Worm (Caenorhabditis elegans): ENCODE results near the gene oac-22.
"Not testable (repeated sequence)": the region's sequence is repeated elsewhere in the genome, so short reads cannot be mapped to it uniquely, and the experiment has no call there.

Gene oac-22

ce11 chrIV:3907506-3908188 lies 22.2 kb downstream of the oac-22 start, which contains the start of the genes F56D6.22 and F56D6.12:
F56D6.22 (minus strand) TSS chrIV:3907606.
F56D6.12 (plus strand) TSS chrIV:3908138.
- no peak for TF ChIP-seq alr-1 (tag; optimal IDR thresholded peaks at IDR 0.05)
- TF ChIP-seq ztf-1 (GFP tag; conservative IDR thresholded peaks at IDR 0.05): no peak

DNA sequence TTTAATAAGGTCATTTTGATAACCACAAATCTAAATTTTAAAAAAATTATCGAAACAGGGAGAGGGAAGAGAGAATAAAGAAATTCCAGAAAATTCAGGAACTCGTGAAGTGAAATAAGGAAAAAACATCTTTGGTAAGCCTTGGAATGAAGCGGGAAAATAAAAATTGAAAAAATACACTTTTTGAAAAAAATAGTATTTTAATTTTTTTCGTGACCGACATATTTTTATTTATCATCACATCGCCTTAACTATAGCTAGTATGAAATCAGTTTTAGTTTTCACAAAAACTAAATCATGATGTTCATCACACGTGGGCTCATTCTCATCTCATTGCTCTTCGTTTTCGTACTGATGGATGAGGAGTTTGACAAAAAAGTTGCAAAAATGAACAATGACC lies 23.6 kb downstream of the oac-22 start, which contains the start of gene F56D6.13:
Gene F56D6.13, plus strand, starts transcription at position 301 of the 400 bp plus-strand sequence.
- no peak for TF ChIP-seq skn-1 (tag; optimal IDR thresholded peaks at IDR 0.05)
- TF ChIP-seq mdl-1 (tag; optimal IDR thresholded peaks at IDR 0.05): no peak
- TF ChIP-seq ama-1 (optimal IDR thresholded peaks at IDR 0.05): no peak

ce11 chrIV:3911848-3912247 lies 26.4 kb downstream of the oac-22 start, which contains the start of gene F56D6.18:
F56D6.18 (minus strand) TSS chrIV:3911948.
- TF ChIP-seq nhr-10 (tag; optimal IDR thresholded peaks at IDR 0.05); lin-11 (tag; optimal IDR thresholded peaks at IDR 0.05); unc-55 (GFP tag; optimal IDR thresholded peaks at IDR 0.05): not testable (repeated sequence)

ce11 chrIV:3912598-3912997 lies 27.1 kb downstream of the oac-22 start, which contains the start of gene F56D6.20:
F56D6.20 (plus strand) TSS chrIV:3912898.
- TF ChIP-seq dmd-4 (tag; optimal IDR thresholded peaks at IDR 0.05): no peak
- no peak for TF ChIP-seq ZK546.5 (tag; optimal IDR thresholded peaks at IDR 0.05)
- no peak for TF ChIP-seq sma-9 (GFP tag; optimal IDR thresholded peaks at IDR 0.05)
- no peak for TF ChIP-seq sma-9 (tag; optimal IDR thresholded peaks at IDR 0.05)
- no peak for TF ChIP-seq fos-1 (tag; optimal IDR thresholded peaks at IDR 0.05)
- no peak for TF ChIP-seq lsy-2 (tag; optimal IDR thresholded peaks at IDR 0.05)
- TF ChIP-seq alr-1 (tag; optimal IDR thresholded peaks at IDR 0.05): no peak
- TF ChIP-seq nhr-21 (tag; optimal IDR thresholded peaks at IDR 0.05): no peak
- TF ChIP-seq F13H6.1 (tag; optimal IDR thresholded peaks at IDR 0.05): no peak
- no peak for TF ChIP-seq ama-1 (optimal IDR thresholded peaks at IDR 0.05)
- TF ChIP-seq peb-1 (tag; optimal IDR thresholded peaks at IDR 0.05): no peak
- TF ChIP-seq nhr-237 (tag; optimal IDR thresholded peaks at IDR 0.05): no peak
- no peak for TF ChIP-seq nhr-12 (tag; optimal IDR thresholded peaks at IDR 0.05)
- no peak for TF ChIP-seq egl-27 (tag; optimal IDR thresholded peaks at IDR 0.05)
- no peak for TF ChIP-seq nhr-10 (tag; optimal IDR thresholded peaks at IDR 0.05)
- TF ChIP-seq mab-5 (tag; optimal IDR thresholded peaks at IDR 0.05): no peak
- TF ChIP-seq blmp-1 (tag; optimal IDR thresholded peaks at IDR 0.05; ENCODE audit: insufficient read depth): no peak

- TF ChIP-seq ceh-82 (tag; optimal IDR thresholded peaks at IDR 0.05) (no peak), skn-1 (tag; optimal IDR thresholded peaks at IDR 0.05) (no peak), sma-9 (GFP tag; optimal IDR thresholded peaks at IDR 0.05) (no peak), sma-9 (tag; optimal IDR thresholded peaks at IDR 0.05) (no peak), lin-11 (tag; optimal IDR thresholded peaks at IDR 0.05) (no peak), crh-2 (tag; optimal IDR thresholded peaks at IDR 0.05) (no peak), zag-1 (tag; optimal IDR thresholded peaks at IDR 0.05) (no peak), mdl-1 (tag; optimal IDR thresholded peaks at IDR 0.05) (no peak), gmeb-1 (tag; optimal IDR thresholded peaks at IDR 0.05) (no peak), C34F6.9 (tag; optimal IDR thresholded peaks at IDR 0.05) (no peak), mbf-1 (tag; optimal IDR thresholded peaks at IDR 0.05) (no peak), dmd-4 (tag; optimal IDR thresholded peaks at IDR 0.05) (no peak), ztf-4 (tag; optimal IDR thresholded peaks at IDR 0.05) (no peak), mab-5 (tag; optimal IDR thresholded peaks at IDR 0.05) (no peak), lin-39 (tag; optimal IDR thresholded peaks at IDR 0.05) (no peak), sem-4 (tag; optimal IDR thresholded peaks at IDR 0.05) (no peak), lsy-2 (tag; optimal IDR thresholded peaks at IDR 0.05) (no peak), F13H6.1 (tag; optimal IDR thresholded peaks at IDR 0.05) (no peak), nhr-237 (tag; optimal IDR thresholded peaks at IDR 0.05) (no peak), unc-55 (GFP tag; optimal IDR thresholded peaks at IDR 0.05) (no peak), Y55F3AM.14 (GFP tag; optimal IDR thresholded peaks at IDR 0.05) (no peak)
Observed at ce11 chrIV:3914462-3914861, 29.0 kb downstream of the oac-22 start, which contains the start of gene F56D6.19. F56D6.19 (plus strand) TSS chrIV:3914762.
